Fruit fly (Drosophila melanogaster): ENCODE data around the gene Atg16.

Atg16 gene

dm6 chr3R:29858806-29859205 is 23.9 kb upstream of the Atg16 start, which contains the start of gene CG7824 (continued):
- TF ChIP-seq MBD-R2 (GFP tag; IDR thresholded peaks at IDR 0.05): peak; percentile 53; the same call in 1 of the 2 replicates
- TF ChIP-seq CG12744 (GFP tag; optimal IDR thresholded peaks at IDR 0.05): no peak
- no peak for TF ChIP-seq unc-4 (GFP tag; IDR thresholded peaks at IDR 0.05; ENCODE audit: partially characterized antibody)
- no peak for TF ChIP-seq Dbx (GFP tag; IDR thresholded peaks at IDR 0.05)
- no peak for TF ChIP-seq pum (GFP tag; optimal IDR thresholded peaks at IDR 0.05)
- TF ChIP-seq H15 (GFP tag; IDR thresholded peaks at IDR 0.05): no peak
- no peak for TF ChIP-seq ci (GFP tag; IDR thresholded peaks at IDR 0.05)
- TF ChIP-seq CG13296 (GFP tag; optimal IDR thresholded peaks at IDR 0.05): no peak
- peak; percentile 30 for TF ChIP-seq Lhr (GFP tag; optimal IDR thresholded peaks at IDR 0.05)
- peak; percentile 36 for TF ChIP-seq CG12659 (GFP tag; optimal IDR thresholded peaks at IDR 0.05)
- TF ChIP-seq Bteb2 (GFP tag; optimal IDR thresholded peaks at IDR 0.05): no peak
- no peak for TF ChIP-seq jumu (GFP tag; optimal IDR thresholded peaks at IDR 0.05)
- peak; percentile 69 for TF ChIP-seq pita (GFP tag; optimal IDR thresholded peaks at IDR 0.05)
- no peak for TF ChIP-seq Scr (GFP tag; IDR thresholded peaks at IDR 0.05; ENCODE audit: partially characterized antibody)
- TF ChIP-seq run (tag; optimal IDR thresholded peaks at IDR 0.05): no peak
- TF ChIP-seq CG32772 (GFP tag; IDR thresholded peaks at IDR 0.05): no peak
- no peak for TF ChIP-seq PHDP (tag; optimal IDR thresholded peaks at IDR 0.05)
- TF ChIP-seq prd (optimal IDR thresholded peaks at IDR 0.05): no peak
- no peak for TF ChIP-seq prd (GFP tag; IDR thresholded peaks at IDR 0.05)
- peak; percentile 46 for TF ChIP-seq trem (tag; optimal IDR thresholded peaks at IDR 0.05)
- TF ChIP-seq Ets65A (GFP tag): no peak
- TF ChIP-seq CG18262 (tag; optimal IDR thresholded peaks at IDR 0.05): no peak
- TF ChIP-seq row (GFP tag; IDR thresholded peaks at IDR 0.05): 0 out of 3 replicates have a peak, but pooled peaks have one; percentile 20
- peak; percentile 31 for TF ChIP-seq Sry-δ (GFP tag; optimal IDR thresholded peaks at IDR 0.05)
- 0 out of 2 replicates have a peak, but pooled peaks have one; percentile 8 for TF ChIP-seq Rfx (GFP tag; IDR thresholded peaks at IDR 0.05)
- TF ChIP-seq Hand (GFP tag; optimal IDR thresholded peaks at IDR 0.05): no peak
- no peak for TF ChIP-seq Awh (GFP tag; IDR thresholded peaks at IDR 0.05)
- no peak for TF ChIP-seq Oaz (GFP tag; IDR thresholded peaks at IDR 0.05)
- TF ChIP-seq pros (GFP tag; optimal IDR thresholded peaks at IDR 0.05): no peak
- no peak for TF ChIP-seq CG42726 (GFP tag; IDR thresholded peaks at IDR 0.05; ENCODE audit: partially characterized antibody)
- no peak for TF ChIP-seq NfI (GFP tag; optimal IDR thresholded peaks at IDR 0.05)
- TF ChIP-seq CG1024 (GFP tag; IDR thresholded peaks at IDR 0.05): no peak
- no peak for TF ChIP-seq br (optimal IDR thresholded peaks at IDR 0.05)
- no peak for TF ChIP-seq CG17361 (GFP tag; IDR thresholded peaks at IDR 0.05)
- TF ChIP-seq Nf-YA (GFP tag; IDR thresholded peaks at IDR 0.05): no peak
- TF ChIP-seq Spps (tag; optimal IDR thresholded peaks at IDR 0.05): no peak
- no peak for TF ChIP-seq NK7.1 (GFP tag; optimal IDR thresholded peaks at IDR 0.05)
- no peak for TF ChIP-seq CG2129 (GFP tag; IDR thresholded peaks at IDR 0.05; ENCODE audit: partially characterized antibody)
- no peak for TF ChIP-seq CG16863 (GFP tag; optimal IDR thresholded peaks at IDR 0.05)
- TF ChIP-seq tx (GFP tag; optimal IDR thresholded peaks at IDR 0.05): no peak
- TF ChIP-seq lola (GFP tag; optimal IDR thresholded peaks at IDR 0.05): no peak
- TF ChIP-seq stwl (tag; optimal IDR thresholded peaks at IDR 0.05): peak; percentile 22
- TF ChIP-seq CTCF (GFP tag; optimal IDR thresholded peaks at IDR 0.05): peak; percentile 63
- TF ChIP-seq CG13424 (tag; optimal IDR thresholded peaks at IDR 0.05): no peak
- no peak for TF ChIP-seq CG3726 (GFP tag; IDR thresholded peaks at IDR 0.05)
- no peak for TF ChIP-seq CrebB (tag; optimal IDR thresholded peaks at IDR 0.05)
- no peak for TF ChIP-seq CG2199 (GFP tag; IDR thresholded peaks at IDR 0.05)
- TF ChIP-seq wor (GFP tag; IDR thresholded peaks at IDR 0.05): no peak
- TF ChIP-seq sna (GFP tag; IDR thresholded peaks at IDR 0.05; ENCODE audit: partially characterized antibody): no peak
- TF ChIP-seq mirr (GFP tag; optimal IDR thresholded peaks at IDR 0.05): no peak
- TF ChIP-seq sob (GFP tag; IDR thresholded peaks at IDR 0.05): no peak
- no peak for TF ChIP-seq caup (GFP tag; optimal IDR thresholded peaks at IDR 0.05; ENCODE audit: severe bottlenecking)
- no peak for TF ChIP-seq klu (GFP tag; IDR thresholded peaks at IDR 0.05)

All from whole organism, embryonic.